Worm (Caenorhabditis elegans) whole organism, late embryonic: ENCODE measurements around the gene M151.3.

Source experiments
- C38D4.7 ChIP-seq: fragments of 200-800 bp; sonication (Bioruptor generic); optimal IDR thresholded peaks from 2 replicates; lab custom pipeline; 2018; ENCODE audit warnings: mild to moderate bottlenecking, missing genetic modification characterization, moderate library complexity, missing compliant biosample characterization
- F13H6.1 ChIP-seq: sonication (generic microtip); optimal IDR thresholded peaks from 2 replicates; lab custom pipeline; 2016; ENCODE audit warnings: missing genetic modification characterization, missing compliant biosample characterization
- K09A11.1 ChIP-seq: sonication (generic microtip); optimal IDR thresholded peaks from 2 replicates; lab custom pipeline; 2017; ENCODE audit warnings: antibody characterized with exemption, mild to moderate bottlenecking, missing genetic modification characterization, missing compliant biosample characterization; ENCODE audit not compliant: insufficient read depth
- T23F11.4 ChIP-seq: fragments of 200-800 bp; sonication (Bioruptor generic); optimal IDR thresholded peaks from 2 replicates; lab custom pipeline; 2018; ENCODE audit warnings: mild to moderate bottlenecking, missing genetic modification characterization, missing compliant biosample characterization
- Y22D7AL.16 ChIP-seq: sonication (generic microtip); optimal IDR thresholded peaks from 2 replicates; lab custom pipeline; 2016; ENCODE audit warnings: missing genetic modification characterization, missing compliant biosample characterization
- ahr-1 ChIP-seq: sonication (generic microtip); optimal IDR thresholded peaks from 2 replicates; lab custom pipeline; 2016; ENCODE audit warnings: missing genetic modification characterization, missing compliant biosample characterization
- ceh-18 ChIP-seq: sonication (generic microtip); optimal IDR thresholded peaks from 2 replicates; lab custom pipeline; 2016; ENCODE audit warnings: missing genetic modification characterization, missing compliant biosample characterization
- ceh-2 ChIP-seq: sonication (generic microtip); optimal IDR thresholded peaks from 2 replicates; lab custom pipeline; 2016; ENCODE audit warnings: missing genotype, missing genetic modification characterization, missing compliant biosample characterization
- ceh-22 ChIP-seq: sonication (generic microtip); optimal IDR thresholded peaks from 2 replicates; lab custom pipeline; 2017; ENCODE audit warnings: missing biosample characterization, missing genetic modification characterization
- ceh-24 ChIP-seq: sonication (generic microtip); optimal IDR thresholded peaks from 2 replicates; lab custom pipeline; 2016; ENCODE audit warnings: mild to moderate bottlenecking, missing genetic modification characterization, missing compliant biosample characterization
- ceh-30 ChIP-seq: fragments of 150-350 bp; optimal IDR thresholded peaks from 2 replicates; lab custom pipeline; 2014; ENCODE audit warnings: missing biosample characterization, missing genetic modification characterization
- ceh-31 ChIP-seq: sonication (generic microtip); optimal IDR thresholded peaks from 2 replicates; lab custom pipeline; 2016; ENCODE audit warnings: missing genetic modification characterization, missing compliant biosample characterization
- ceh-34 ChIP-seq: sonication (generic microtip); optimal IDR thresholded peaks from 2 replicates; lab custom pipeline; 2016; ENCODE audit warnings: mild to moderate bottlenecking, missing genetic modification characterization, missing compliant biosample characterization
- ceh-45 ChIP-seq: fragments of 200-800 bp; sonication (Bioruptor generic); IDR thresholded peaks from 2 replicates; pipeline ENCODE4 v1.3.6; 2022; ENCODE audit warnings: missing genetic modification reagents, missing genetic modification characterization, missing compliant biosample characterization
- che-1 ChIP-seq: sonication (generic microtip); optimal IDR thresholded peaks from 2 replicates; lab custom pipeline; 2016; ENCODE audit warnings: mild to moderate bottlenecking, missing genetic modification characterization, missing compliant biosample characterization
- dmd-4 ChIP-seq: sonication (generic microtip); optimal IDR thresholded peaks from 2 replicates; lab custom pipeline; 2016; ENCODE audit warnings: borderline replicate concordance, missing genetic modification characterization, missing compliant biosample characterization
- elt-4 ChIP-seq: sonication (generic microtip); optimal IDR thresholded peaks from 2 replicates; lab custom pipeline; 2016; ENCODE audit warnings: missing genetic modification characterization, missing compliant biosample characterization
- eyg-1 ChIP-seq: sonication (generic microtip); optimal IDR thresholded peaks from 2 replicates; lab custom pipeline; 2016; ENCODE audit warnings: missing genotype, missing genetic modification characterization, missing compliant biosample characterization
- fax-1 ChIP-seq: sonication (generic microtip); optimal IDR thresholded peaks from 2 replicates; lab custom pipeline; 2016; ENCODE audit warnings: missing genotype, missing genetic modification characterization, missing compliant biosample characterization
- fkh-10 ChIP-seq: fragments of 150-350 bp; optimal IDR thresholded peaks from 2 replicates; lab custom pipeline; 2014; ENCODE audit warnings: missing biosample characterization, missing genetic modification reagents, missing genetic modification characterization
- fkh-6 ChIP-seq: sonication (generic microtip); optimal IDR thresholded peaks from 2 replicates; lab custom pipeline; 2016; ENCODE audit warnings: missing genetic modification characterization, missing compliant biosample characterization
- gmeb-2 ChIP-seq: sonication (generic microtip); optimal IDR thresholded peaks from 2 replicates; lab custom pipeline; 2016; ENCODE audit warnings: missing genetic modification characterization, inconsistent platforms, missing compliant biosample characterization
- hlh-13 ChIP-seq: fragments of 200-800 bp; sonication (Bioruptor generic); optimal IDR thresholded peaks from 2 replicates; lab custom pipeline; 2018; ENCODE audit warnings: mild to moderate bottlenecking, missing genetic modification characterization, missing compliant biosample characterization
- hlh-15 ChIP-seq: sonication (generic microtip); optimal IDR thresholded peaks from 2 replicates; lab custom pipeline; 2016; ENCODE audit warnings: missing genetic modification characterization, missing compliant biosample characterization
- hlh-6 ChIP-seq: sonication (generic microtip); optimal IDR thresholded peaks from 2 replicates; lab custom pipeline; 2016; ENCODE audit warnings: missing genotype, missing genetic modification characterization, missing compliant biosample characterization
- lim-6 ChIP-seq: sonication (generic microtip); optimal IDR thresholded peaks from 2 replicates; lab custom pipeline; 2016; ENCODE audit warnings: missing genetic modification characterization, missing compliant biosample characterization
- lin-11 ChIP-seq: fragments of 200-800 bp; sonication (Bioruptor generic); optimal IDR thresholded peaks from 2 replicates; lab custom pipeline; 2018; ENCODE audit warnings: mild to moderate bottlenecking, missing genetic modification characterization, missing compliant biosample characterization
- mec-3 ChIP-seq: sonication (generic microtip); optimal IDR thresholded peaks from 2 replicates; lab custom pipeline; 2016; ENCODE audit warnings: borderline replicate concordance, missing genetic modification characterization, missing compliant biosample characterization
- nfya-1 ChIP-seq: sonication (generic microtip); optimal IDR thresholded peaks from 2 replicates; lab custom pipeline; 2017; ENCODE audit warnings: missing genetic modification characterization, mild to moderate bottlenecking, missing compliant biosample characterization, antibody characterized with exemption, moderate library complexity
- nhr-11 ChIP-seq: fragments of 150-350 bp; optimal IDR thresholded peaks from 2 replicates; lab custom pipeline; 2014; ENCODE audit warnings: missing biosample characterization, missing genetic modification characterization
- nhr-232 ChIP-seq: sonication (generic microtip); optimal IDR thresholded peaks from 2 replicates; lab custom pipeline; 2016; ENCODE audit warnings: missing genetic modification characterization, missing compliant biosample characterization
- pax-1 ChIP-seq: fragments of 150-350 bp; optimal IDR thresholded peaks from 2 replicates; lab custom pipeline; 2014; ENCODE audit warnings: missing biosample characterization, missing genetic modification characterization
- pha-2 ChIP-seq: sonication (generic microtip); optimal IDR thresholded peaks from 2 replicates; lab custom pipeline; 2017; ENCODE audit warnings: mild to moderate bottlenecking, missing genetic modification characterization, missing compliant biosample characterization
- pha-4 ChIP-seq: fragments of 150-350 bp; optimal IDR thresholded peaks from 2 replicates; lab custom pipeline; 2018; ENCODE audit warnings: missing biosample characterization, missing genetic modification reagents, missing genetic modification characterization
- rnt-1 ChIP-seq: sonication (generic microtip); optimal IDR thresholded peaks from 2 replicates; lab custom pipeline; 2016; ENCODE audit warnings: missing genetic modification characterization, missing compliant biosample characterization
- sdc-2 ChIP-seq: sonication (generic microtip); optimal IDR thresholded peaks from 2 replicates; lab custom pipeline; 2016; ENCODE audit warnings: missing genotype, missing genetic modification characterization, missing compliant biosample characterization
- sox-4 ChIP-seq: sonication (generic microtip); optimal IDR thresholded peaks from 2 replicates; lab custom pipeline; 2017; ENCODE audit warnings: mild to moderate bottlenecking, missing genetic modification characterization, inconsistent platforms, missing compliant biosample characterization
- tbx-7 ChIP-seq: sonication (generic microtip); optimal IDR thresholded peaks from 2 replicates; lab custom pipeline; 2016; ENCODE audit warnings: missing genotype, missing genetic modification characterization, missing compliant biosample characterization
- ttx-3 ChIP-seq: sonication (generic microtip); optimal IDR thresholded peaks from 2 replicates; lab custom pipeline; 2016; ENCODE audit warnings: missing genetic modification reagents, missing genetic modification characterization, missing compliant biosample characterization
- unc-42 ChIP-seq: sonication (generic microtip); optimal IDR thresholded peaks from 2 replicates; lab custom pipeline; 2016; ENCODE audit warnings: missing genotype, missing genetic modification characterization, missing compliant biosample characterization
- unc-86 ChIP-seq: sonication (generic microtip); optimal IDR thresholded peaks from 2 replicates; lab custom pipeline; 2016; ENCODE audit warnings: missing genetic modification characterization, missing compliant biosample characterization
- ztf-16 ChIP-seq: sonication (generic microtip); optimal IDR thresholded peaks from 2 replicates; lab custom pipeline; 2017; ENCODE audit warnings: missing genetic modification characterization, missing compliant biosample characterization

The M151.3 gene

DNA sequence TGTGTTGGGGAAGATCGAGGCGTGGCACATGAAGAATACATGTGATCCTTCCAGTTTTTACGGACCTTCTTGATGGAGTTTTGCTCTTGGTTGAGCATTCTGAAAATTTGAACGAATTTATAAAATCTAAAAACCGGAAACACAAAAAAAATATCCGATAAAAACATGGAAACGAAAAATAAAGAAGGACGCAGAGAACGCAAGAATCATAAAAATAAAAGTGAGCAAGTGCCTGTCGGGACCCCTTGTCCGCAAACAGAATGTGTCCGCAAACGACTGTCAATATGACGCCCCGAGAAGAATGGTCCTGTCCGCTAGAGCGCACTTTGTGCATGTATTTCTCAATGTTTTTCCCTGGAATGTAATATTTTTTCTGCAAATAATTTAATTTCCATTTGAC is 17.2 kb upstream of the M151.3 start, which contains the start of gene Y49F6A.5:
Gene Y49F6A.5, minus strand, starts transcription at position 101 of the 400 bp plus-strand sequence.
- TF ChIP-seq nhr-232 (tag; lab: Kevin White, UChicago) (no peak), F13H6.1 (tag; lab: Kevin White, UChicago) (no peak), eyg-1 (tag; lab: Kevin White, UChicago) (no peak), mec-3 (no peak), pha-4 (tag; lab: Kevin White, UChicago) (no peak), Y22D7AL.16 (tag; lab: Kevin White, UChicago) (no peak), ztf-16 (tag; lab: Kevin White, UChicago) (no peak), sox-4 (tag; lab: Kevin White, UChicago) (no peak), dmd-4 (tag; lab: Kevin White, UChicago) (no peak), ceh-31 (tag; lab: Kevin White, UChicago) (no peak), T23F11.4 (no peak), gmeb-2 (tag; lab: Kevin White, UChicago) (no peak), ceh-34 (no peak), rnt-1 (tag; lab: Kevin White, UChicago) (no peak), ceh-45 (GFP tag; lab: Robert Waterston, UW) (no peak), pax-1 (tag; lab: Kevin White, UChicago) (no peak), K09A11.1 (no peak), hlh-15 (no peak)

DNA sequence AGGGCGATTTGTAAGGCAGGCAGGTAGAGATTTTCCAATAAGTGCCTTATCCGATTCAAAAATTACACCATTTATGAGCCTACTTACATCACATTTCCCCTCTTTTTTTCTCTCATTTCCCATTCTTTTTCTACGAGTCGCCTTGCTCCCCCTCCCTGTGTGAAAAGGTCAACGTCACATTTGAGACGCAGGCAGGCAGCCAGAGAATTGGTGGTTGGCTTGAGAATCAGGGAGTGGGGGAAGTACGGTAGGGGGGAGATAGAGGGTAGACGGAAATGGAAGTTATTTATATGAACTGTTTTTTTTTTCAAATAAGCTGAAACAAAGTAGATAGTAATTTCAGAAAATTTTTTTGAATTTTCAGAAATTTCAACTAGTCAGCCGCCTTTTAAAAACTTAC is 10.4 kb upstream of the M151.3 start:
- TF ChIP-seq hlh-15 (no peak), nfya-1 (tag; lab: Kevin White, UChicago) (peak; percentile 94)
- TF ChIP-seq, all 69 proteins: peak for 1

DNA sequence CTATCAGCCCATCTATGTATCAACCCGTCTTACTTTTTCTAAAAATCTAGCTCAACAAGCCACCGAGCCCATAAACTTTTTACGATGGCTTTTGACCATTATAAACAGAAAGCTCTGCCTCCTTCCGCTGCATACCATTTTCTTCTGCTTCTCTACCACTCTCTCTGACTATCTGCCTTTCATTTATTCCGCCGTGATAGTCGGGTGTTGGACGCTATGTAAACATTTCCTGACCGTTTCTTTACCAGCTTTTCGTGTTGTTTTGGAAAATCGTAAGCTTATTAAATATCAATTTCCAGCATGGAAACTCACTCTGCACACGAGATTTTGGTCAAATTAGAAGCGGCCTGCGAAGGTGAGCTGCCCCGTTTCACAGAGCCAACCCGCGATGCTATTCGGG is 9.5 kb upstream of the M151.3 start, which contains the start of gene F40E12.1:
Gene F40E12.1, plus strand, starts transcription at position 301 of the 400 bp plus-strand sequence.
- TF ChIP-seq ceh-24 (tag; lab: Kevin White, UChicago) (no peak), ahr-1 (tag; lab: Kevin White, UChicago) (no peak), sdc-2 (no peak), mec-3 (no peak), F13H6.1 (tag; lab: Kevin White, UChicago) (no peak), fkh-6 (tag; lab: Kevin White, UChicago) (no peak), elt-4 (tag; lab: Kevin White, UChicago) (no peak), nhr-232 (tag; lab: Kevin White, UChicago) (no peak), pha-2 (no peak), pax-1 (tag; lab: Kevin White, UChicago) (no peak), nhr-11 (tag; lab: Kevin White, UChicago) (no peak), lin-11 (tag; lab: Kevin White, UChicago) (no peak), ttx-3 (tag; lab: Kevin White, UChicago) (no peak), hlh-6 (no peak), pha-4 (tag; lab: Kevin White, UChicago) (no peak), fkh-10 (GFP tag; lab: Kevin White, UChicago) (no peak), unc-86 (tag; lab: Kevin White, UChicago) (no peak), ceh-2 (tag; lab: Kevin White, UChicago) (no peak), fax-1 (tag; lab: Kevin White, UChicago) (no peak), K09A11.1 (no peak)

DNA sequence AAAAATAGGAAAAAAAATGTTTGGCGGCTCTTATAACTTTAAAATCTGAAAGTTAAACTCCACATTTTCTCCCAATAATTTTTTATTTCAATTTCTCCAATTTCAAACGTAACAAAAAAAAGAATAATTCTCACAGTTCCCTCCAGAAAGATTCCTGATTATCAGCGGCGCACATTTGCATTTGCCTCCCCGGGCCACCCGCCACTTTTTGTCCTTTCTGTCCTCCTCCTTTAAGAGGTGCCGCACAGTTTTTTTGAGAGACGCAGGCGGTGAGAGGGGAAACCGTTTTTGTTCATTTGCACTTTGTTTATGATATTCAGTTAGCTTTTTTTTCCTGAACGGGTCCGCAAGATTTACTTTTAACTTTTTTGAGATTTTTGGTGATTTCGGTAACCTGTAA is 6.1 kb upstream of the M151.3 start:
- no peak for TF ChIP-seq ceh-22 (tag; lab: Kevin White, UChicago)

DNA sequence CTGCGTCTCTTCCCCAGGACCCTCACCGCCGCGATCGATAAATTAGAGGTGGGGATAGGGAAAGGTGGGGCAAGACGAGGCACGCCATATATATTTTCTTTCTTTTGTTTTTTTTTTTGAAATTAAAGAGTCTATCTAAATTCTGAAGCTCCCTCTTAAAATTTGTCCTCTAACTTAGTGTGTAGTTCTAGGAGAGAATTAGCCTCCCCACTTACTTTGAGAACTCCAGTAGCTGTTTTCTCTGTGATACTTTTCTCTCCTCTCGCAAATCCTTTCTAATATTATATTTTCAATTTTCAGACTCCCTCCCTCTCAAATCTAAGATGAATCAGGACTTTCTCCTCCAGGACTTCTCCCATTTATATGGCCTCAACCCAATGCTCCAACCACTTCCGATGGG is 5.0 kb upstream of the M151.3 start, which contains the start of gene M151.7:
Gene M151.7, plus strand, starts transcription at position 301 of the 400 bp plus-strand sequence.
- TF ChIP-seq sox-4 (tag; lab: Kevin White, UChicago) (no peak), fkh-10 (GFP tag; lab: Kevin White, UChicago) (no peak), unc-42 (tag; lab: Kevin White, UChicago) (no peak), C38D4.7 (GFP tag; lab: Kevin White, UChicago) (no peak), lim-6 (tag; lab: Kevin White, UChicago) (no peak), gmeb-2 (tag; lab: Kevin White, UChicago) (no peak), ceh-18 (tag; lab: Kevin White, UChicago) (no peak), ceh-30 (no peak), ttx-3 (tag; lab: Kevin White, UChicago) (no peak), pha-2 (no peak), tbx-7 (tag; lab: Kevin White, UChicago) (no peak), hlh-13 (GFP tag; lab: Kevin White, UChicago) (no peak), ztf-16 (tag; lab: Kevin White, UChicago) (no peak), che-1 (tag; lab: Kevin White, UChicago) (no peak)
- TF ChIP-seq, all 69 proteins: peak for 0
